Fruit fly (Drosophila melanogaster): Measurements from ENCODE around the gene CG10565.

dm6 chr3L:21088889-21089288, 47.3 kb downstream of the CG10565 start, which contains the start of gene CG33285:
- TF ChIP-seq Mnt (GFP tag; optimal IDR thresholded peaks at IDR 0.05), result no peak
- no peak for TF ChIP-seq cic (GFP tag; optimal IDR thresholded peaks at IDR 0.05)
- no peak for TF ChIP-seq CG14711 (tag; optimal IDR thresholded peaks at IDR 0.05)
- TF ChIP-seq CG11617 (GFP tag; optimal IDR thresholded peaks at IDR 0.05), result no peak
- TF ChIP-seq Clk (GFP tag; optimal IDR thresholded peaks at IDR 0.05), result no peak
